Worm (Caenorhabditis elegans) whole organism, late embryonic: ENCODE measurements around the gene F29A7.3.

Experiments
- C08G9.2 ChIP-seq: sonication (generic microtip); optimal IDR thresholded peaks from 2 replicates; lab custom pipeline; 2016; ENCODE audit warnings: mild to moderate bottlenecking, missing genetic modification characterization, moderate library complexity, missing compliant biosample characterization
- Y22D7AL.16 ChIP-seq: sonication (generic microtip); optimal IDR thresholded peaks from 2 replicates; lab custom pipeline; 2016; ENCODE audit warnings: missing genetic modification characterization, missing compliant biosample characterization
- ceh-14 ChIP-seq: sonication (generic microtip); optimal IDR thresholded peaks from 2 replicates; lab custom pipeline; 2016; ENCODE audit warnings: missing genotype, missing genetic modification characterization, missing compliant biosample characterization
- ceh-19 ChIP-seq: fragments of 200-800 bp; sonication (Bioruptor generic); optimal IDR thresholded peaks from 2 replicates; lab custom pipeline; 2018; ENCODE audit warnings: mild to moderate bottlenecking, missing genetic modification characterization, missing compliant biosample characterization
- ceh-2 ChIP-seq: sonication (generic microtip); optimal IDR thresholded peaks from 2 replicates; lab custom pipeline; 2016; ENCODE audit warnings: missing genotype, missing genetic modification characterization, missing compliant biosample characterization
- ceh-30 ChIP-seq: fragments of 150-350 bp; optimal IDR thresholded peaks from 2 replicates; lab custom pipeline; 2014; ENCODE audit warnings: missing biosample characterization, missing genetic modification characterization
- ceh-31 ChIP-seq: sonication (generic microtip); optimal IDR thresholded peaks from 2 replicates; lab custom pipeline; 2016; ENCODE audit warnings: missing genetic modification characterization, missing compliant biosample characterization
- ceh-34 ChIP-seq: sonication (generic microtip); optimal IDR thresholded peaks from 2 replicates; lab custom pipeline; 2016; ENCODE audit warnings: mild to moderate bottlenecking, missing genetic modification characterization, missing compliant biosample characterization
- ceh-45 ChIP-seq: fragments of 200-800 bp; sonication (Bioruptor generic); IDR thresholded peaks from 2 replicates; pipeline ENCODE4 v1.3.6; 2022; ENCODE audit warnings: missing genetic modification reagents, missing genetic modification characterization, missing compliant biosample characterization
- ceh-48 ChIP-seq: sonication (generic microtip); optimal IDR thresholded peaks from 2 replicates; lab custom pipeline; 2016; ENCODE audit warnings: missing genetic modification characterization, inconsistent platforms, missing compliant biosample characterization
- ceh-9 ChIP-seq: sonication (generic microtip); optimal IDR thresholded peaks from 2 replicates; lab custom pipeline; 2016; ENCODE audit warnings: mild to moderate bottlenecking, missing genetic modification characterization, inconsistent platforms, missing compliant biosample characterization
- che-1 ChIP-seq: sonication (generic microtip); optimal IDR thresholded peaks from 2 replicates; lab custom pipeline; 2016; ENCODE audit warnings: mild to moderate bottlenecking, missing genetic modification characterization, missing compliant biosample characterization
- elt-4 ChIP-seq: sonication (generic microtip); optimal IDR thresholded peaks from 2 replicates; lab custom pipeline; 2016; ENCODE audit warnings: missing genetic modification characterization, missing compliant biosample characterization
- ets-4 ChIP-seq: sonication (generic microtip); optimal IDR thresholded peaks from 2 replicates; lab custom pipeline; 2016; ENCODE audit warnings: missing genetic modification characterization, missing compliant biosample characterization
- eyg-1 ChIP-seq: sonication (generic microtip); optimal IDR thresholded peaks from 2 replicates; lab custom pipeline; 2016; ENCODE audit warnings: missing genotype, missing genetic modification characterization, missing compliant biosample characterization
- fax-1 ChIP-seq: sonication (generic microtip); optimal IDR thresholded peaks from 2 replicates; lab custom pipeline; 2016; ENCODE audit warnings: missing genotype, missing genetic modification characterization, missing compliant biosample characterization
- fkh-10 ChIP-seq: fragments of 150-350 bp; optimal IDR thresholded peaks from 2 replicates; lab custom pipeline; 2014; ENCODE audit warnings: missing biosample characterization, missing genetic modification reagents, missing genetic modification characterization
- fkh-6 ChIP-seq: sonication (generic microtip); optimal IDR thresholded peaks from 2 replicates; lab custom pipeline; 2016; ENCODE audit warnings: missing genetic modification characterization, missing compliant biosample characterization
- hlh-13 ChIP-seq: fragments of 200-800 bp; sonication (Bioruptor generic); optimal IDR thresholded peaks from 2 replicates; lab custom pipeline; 2018; ENCODE audit warnings: mild to moderate bottlenecking, missing genetic modification characterization, missing compliant biosample characterization
- hlh-15 ChIP-seq: sonication (generic microtip); optimal IDR thresholded peaks from 2 replicates; lab custom pipeline; 2016; ENCODE audit warnings: missing genetic modification characterization, missing compliant biosample characterization
- hlh-30 ChIP-seq: sonication (generic microtip); optimal IDR thresholded peaks from 2 replicates; lab custom pipeline; 2017; ENCODE audit warnings: antibody characterized with exemption, missing genetic modification characterization, missing compliant biosample characterization; ENCODE audit not compliant: insufficient read depth
- hlh-6 ChIP-seq: sonication (generic microtip); optimal IDR thresholded peaks from 2 replicates; lab custom pipeline; 2016; ENCODE audit warnings: missing genotype, missing genetic modification characterization, missing compliant biosample characterization
- hlh-8 ChIP-seq: sonication (generic microtip); optimal IDR thresholded peaks from 2 replicates; lab custom pipeline; 2016; ENCODE audit warnings: missing genotype, missing genetic modification characterization, missing compliant biosample characterization
- lim-6 ChIP-seq: sonication (generic microtip); optimal IDR thresholded peaks from 2 replicates; lab custom pipeline; 2016; ENCODE audit warnings: missing genetic modification characterization, missing compliant biosample characterization
- madf-2 ChIP-seq: sonication (generic microtip); optimal IDR thresholded peaks from 2 replicates; lab custom pipeline; 2017; ENCODE audit warnings: missing genetic modification characterization, missing compliant biosample characterization
- nhr-11 ChIP-seq: fragments of 150-350 bp; optimal IDR thresholded peaks from 2 replicates; lab custom pipeline; 2014; ENCODE audit warnings: missing biosample characterization, missing genetic modification characterization
- nhr-232 ChIP-seq: sonication (generic microtip); optimal IDR thresholded peaks from 2 replicates; lab custom pipeline; 2016; ENCODE audit warnings: missing genetic modification characterization, missing compliant biosample characterization
- npax-4 ChIP-seq: sonication (generic microtip); optimal IDR thresholded peaks from 2 replicates; lab custom pipeline; 2016; ENCODE audit warnings: missing genetic modification characterization, missing compliant biosample characterization
- pag-3 ChIP-seq: sonication (generic microtip); optimal IDR thresholded peaks from 2 replicates; lab custom pipeline; 2016; ENCODE audit warnings: missing compliant biosample characterization, missing genetic modification characterization, borderline replicate concordance
- pat-9 ChIP-seq: fragments of 200-800 bp; sonication (Bioruptor generic); optimal IDR thresholded peaks from 2 replicates; lab custom pipeline; 2018; ENCODE audit warnings: mild to moderate bottlenecking, missing genetic modification characterization, moderate library complexity, missing compliant biosample characterization
- pax-1 ChIP-seq: fragments of 150-350 bp; optimal IDR thresholded peaks from 2 replicates; lab custom pipeline; 2014; ENCODE audit warnings: missing biosample characterization, missing genetic modification characterization
- pha-2 ChIP-seq: sonication (generic microtip); optimal IDR thresholded peaks from 2 replicates; lab custom pipeline; 2017; ENCODE audit warnings: mild to moderate bottlenecking, missing genetic modification characterization, missing compliant biosample characterization
- pqm-1 ChIP-seq: sonication (generic microtip); optimal IDR thresholded peaks from 2 replicates; lab custom pipeline; 2016; ENCODE audit warnings: missing genetic modification characterization, missing compliant biosample characterization
- rnt-1 ChIP-seq: sonication (generic microtip); optimal IDR thresholded peaks from 2 replicates; lab custom pipeline; 2016; ENCODE audit warnings: missing genetic modification characterization, missing compliant biosample characterization
- sdc-2 ChIP-seq: sonication (generic microtip); optimal IDR thresholded peaks from 2 replicates; lab custom pipeline; 2016; ENCODE audit warnings: missing genotype, missing genetic modification characterization, missing compliant biosample characterization
- tbx-7 ChIP-seq: sonication (generic microtip); optimal IDR thresholded peaks from 2 replicates; lab custom pipeline; 2016; ENCODE audit warnings: missing genotype, missing genetic modification characterization, missing compliant biosample characterization
- unc-3 ChIP-seq, 2 experiments: fragments of 200-800 bp in 1 of 2; sonication (Bioruptor generic) in 1 of 2; sonication (generic microtip) in 1 of 2; conservative IDR thresholded peaks in 1 of 2; optimal IDR thresholded peaks in 1 of 2; 2 replicates each; pipeline versions ENCODE4 v1.3.6 to Lab custom; 2016 to 2022; ENCODE audit warnings: missing compliant biosample characterization in 2 of 2, missing genetic modification characterization in 2 of 2, missing genetic modification reagents in 1 of 2
- unc-42 ChIP-seq: sonication (generic microtip); optimal IDR thresholded peaks from 2 replicates; lab custom pipeline; 2016; ENCODE audit warnings: missing genotype, missing genetic modification characterization, missing compliant biosample characterization
- zip-5 ChIP-seq: sonication (generic microtip); optimal IDR thresholded peaks from 2 replicates; lab custom pipeline; 2016; ENCODE audit warnings: missing genetic modification characterization, missing compliant biosample characterization
- ztf-16 ChIP-seq: sonication (generic microtip); optimal IDR thresholded peaks from 2 replicates; lab custom pipeline; 2017; ENCODE audit warnings: missing genetic modification characterization, missing compliant biosample characterization

The F29A7.3 gene

DNA sequence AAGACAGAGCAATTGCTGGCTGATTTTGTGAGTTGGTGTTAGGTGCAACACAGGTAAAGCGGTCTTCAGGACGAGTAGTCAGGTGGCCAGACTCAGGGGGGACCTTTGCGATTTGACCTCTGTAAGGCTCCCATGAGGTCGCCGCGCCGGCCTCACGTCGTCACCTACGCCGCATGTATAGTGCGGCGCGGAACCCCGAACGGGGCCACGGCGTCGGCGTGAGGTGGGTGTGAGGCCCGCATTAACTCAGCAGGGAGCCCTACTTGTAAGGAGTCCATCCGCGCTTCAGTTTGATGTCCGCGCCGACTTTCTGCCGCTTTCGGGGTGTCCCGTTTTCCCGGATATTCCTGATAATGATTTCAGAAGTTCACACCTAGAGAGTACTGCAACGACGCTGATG is 1.5 kb downstream of the F29A7.3 start:
- TF ChIP-seq elt-4 (tag; lab: Kevin White, UChicago) = peak; percentile 29
- no peak for TF ChIP-seq unc-42 (tag; lab: Kevin White, UChicago)

- no peak for TF ChIP-seq fax-1 (tag; lab: Kevin White, UChicago)
- no peak for TF ChIP-seq fkh-10 (GFP tag; lab: Kevin White, UChicago)
- TF ChIP-seq pqm-1 = no peak
- no peak for TF ChIP-seq unc-3 (GFP tag; conservative IDR thresholded peaks at IDR 0.05; lab: Robert Waterston, UW)
- TF ChIP-seq unc-3 (tag; optimal IDR thresholded peaks at IDR 0.05; lab: Kevin White, UChicago) = no peak
- TF ChIP-seq pat-9 (tag; lab: Kevin White, UChicago) = no peak
- no peak for TF ChIP-seq rnt-1 (tag; lab: Kevin White, UChicago)
- TF ChIP-seq ceh-45 (GFP tag; lab: Robert Waterston, UW) = no peak
- no peak for TF ChIP-seq hlh-13 (GFP tag; lab: Kevin White, UChicago)
- no peak for TF ChIP-seq ceh-9 (tag; lab: Kevin White, UChicago)
- no peak for TF ChIP-seq hlh-15 (tag; lab: Kevin White, UChicago)
- no peak for TF ChIP-seq ceh-30 (tag; lab: Kevin White, UChicago)
- TF ChIP-seq lim-6 (tag; lab: Kevin White, UChicago) = no peak
- no peak for TF ChIP-seq pag-3
- no peak for TF ChIP-seq eyg-1 (tag; lab: Kevin White, UChicago)
- no peak for TF ChIP-seq unc-42 (tag; lab: Kevin White, UChicago)
- TF ChIP-seq zip-5 = no peak
- TF ChIP-seq madf-2 (tag; lab: Kevin White, UChicago) = no peak
- TF ChIP-seq, all 69 proteins: peak for 0
Measured at ce11 chrII:2756351-2756750, 3.3 kb downstream of the F29A7.3 start.

DNA sequence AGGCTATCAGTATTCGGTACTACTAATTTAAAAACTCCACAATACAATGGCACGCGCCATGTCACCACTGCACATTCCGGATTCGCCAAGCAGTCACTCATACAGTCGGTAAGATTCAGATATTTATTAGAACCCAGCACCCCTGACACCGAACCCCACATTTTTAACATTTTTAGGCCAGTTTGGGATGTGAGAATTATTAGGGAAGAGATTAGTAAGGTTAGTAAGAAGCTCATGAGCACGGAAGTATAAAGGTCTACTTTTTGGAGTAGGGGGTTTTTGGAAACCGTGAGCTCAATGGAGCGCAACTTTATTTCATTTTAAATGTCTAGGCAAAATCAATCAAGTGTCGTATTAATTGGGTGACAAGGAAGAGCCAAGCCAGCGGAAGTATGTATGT is 4.9 kb downstream of the F29A7.3 start, which contains the start of gene F29A7.8:
F29A7.8 (minus strand) TSS at position 101 of the 400 bp plus-strand sequence.
- TF ChIP-seq ceh-19 (GFP tag; lab: Kevin White, UChicago) (no peak), pha-2 (tag; lab: Kevin White, UChicago) (no peak), pat-9 (tag; lab: Kevin White, UChicago) (no peak), ceh-14 (tag; lab: Kevin White, UChicago) (no peak), fkh-6 (tag; lab: Kevin White, UChicago) (no peak), ceh-34 (tag; lab: Kevin White, UChicago) (no peak), ceh-31 (tag; lab: Kevin White, UChicago) (no peak), che-1 (tag; lab: Kevin White, UChicago) (no peak), hlh-8 (tag; lab: Kevin White, UChicago) (no peak), ceh-45 (GFP tag; lab: Robert Waterston, UW) (no peak), npax-4 (tag; lab: Kevin White, UChicago) (no peak), sdc-2 (tag; lab: Kevin White, UChicago) (no peak), rnt-1 (tag; lab: Kevin White, UChicago) (no peak), ets-4 (tag; lab: Kevin White, UChicago) (no peak), tbx-7 (tag; lab: Kevin White, UChicago) (no peak)
- TF ChIP-seq, all 69 proteins: peak for 0

ce11 chrII:2758476-2758875 is 5.4 kb downstream of the F29A7.3 start, which contains the start of gene fbxb-107:
TSS of gene fbxb-107 (plus strand) at chrII:2758772.
- peak; percentile 72 for TF ChIP-seq hlh-30 (tag; lab: Kevin White, UChicago)
- TF ChIP-seq elt-4 (tag; lab: Kevin White, UChicago) = no peak
- TF ChIP-seq ceh-48 (tag; lab: Kevin White, UChicago) = peak; percentile 54
- no peak for TF ChIP-seq nhr-232

DNA sequence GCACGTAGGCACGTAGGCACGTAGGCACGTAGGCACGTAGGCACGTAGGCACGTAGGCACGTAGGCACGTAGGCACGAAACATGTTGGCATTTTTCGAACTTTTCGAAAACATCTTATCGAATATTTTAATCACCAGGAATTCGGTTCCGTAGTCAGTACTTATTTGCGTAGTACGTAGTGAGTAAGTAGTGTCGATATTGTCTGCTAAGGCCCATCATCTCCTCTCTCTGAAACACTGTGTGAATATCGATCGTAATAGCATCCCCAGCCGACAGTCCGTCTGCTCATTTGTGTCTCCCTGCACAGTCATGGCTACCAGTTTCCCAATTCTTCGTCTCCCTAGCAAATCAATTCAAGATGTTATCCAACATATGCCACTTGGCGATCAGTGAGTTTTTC is 9.0 kb downstream of the F29A7.3 start, which contains the start of gene fbxb-106:
fbxb-106 (plus strand) TSS at position 301 of the 400 bp plus-strand sequence.
- no peak for TF ChIP-seq hlh-6 (tag; lab: Kevin White, UChicago)
- TF ChIP-seq elt-4 (tag; lab: Kevin White, UChicago) = no peak
- TF ChIP-seq tbx-7 (tag; lab: Kevin White, UChicago) = no peak
- no peak for TF ChIP-seq unc-3 (GFP tag; conservative IDR thresholded peaks at IDR 0.05; lab: Robert Waterston, UW)
- TF ChIP-seq unc-3 (tag; optimal IDR thresholded peaks at IDR 0.05; lab: Kevin White, UChicago) = no peak
- TF ChIP-seq pax-1 = no peak
- no peak for TF ChIP-seq ceh-2 (tag; lab: Kevin White, UChicago)
- no peak for TF ChIP-seq Y22D7AL.16
- no peak for TF ChIP-seq ztf-16 (tag; lab: Kevin White, UChicago)
- no peak for TF ChIP-seq C08G9.2 (tag; lab: Kevin White, UChicago)
- no peak for TF ChIP-seq hlh-13 (GFP tag; lab: Kevin White, UChicago)
- no peak for TF ChIP-seq hlh-8 (tag; lab: Kevin White, UChicago)
- no peak for TF ChIP-seq pag-3
- no peak for TF ChIP-seq ceh-48 (tag; lab: Kevin White, UChicago)
- TF ChIP-seq nhr-11 (tag; lab: Kevin White, UChicago) = no peak
